Worm (Caenorhabditis elegans) whole organism, midembryonic: Measurements from ENCODE around the gene gcl-1.

Source experiments
- cog-1 ChIP-seq: sonication (generic microtip); optimal IDR thresholded peaks from 2 replicates; lab custom pipeline; 2016; ENCODE audit warnings: missing genetic modification characterization, missing compliant biosample characterization
- flt-1 ChIP-seq: fragments of 200-800 bp; sonication (Bioruptor generic); IDR thresholded peaks from 2 replicates; pipeline ENCODE4 v1.3.6; 2022; ENCODE audit warnings: missing genetic modification characterization, missing compliant biosample characterization
- med-1 ChIP-seq: sonication (generic microtip); optimal IDR thresholded peaks from 2 replicates; lab custom pipeline; 2017; ENCODE audit warnings: missing genetic modification characterization, mild to moderate bottlenecking, missing compliant biosample characterization, antibody characterized with exemption, missing genetic modification reagents; ENCODE audit not compliant: insufficient read depth
- tab-1 ChIP-seq: fragments of 200-800 bp; sonication (Bioruptor generic); IDR thresholded peaks from 2 replicates; pipeline ENCODE4 v1.3.6; 2022; ENCODE audit warnings: missing genetic modification characterization, missing compliant biosample characterization
- ztf-23 ChIP-seq: fragments of 200-800 bp; sonication (Bioruptor generic); IDR thresholded peaks from 2 replicates; pipeline ENCODE4 v1.3.6; 2022; ENCODE audit warnings: missing genetic modification reagents, missing genetic modification characterization, missing compliant biosample characterization
- ztf-29 ChIP-seq: fragments of 200-800 bp; sonication (Bioruptor generic); IDR thresholded peaks from 2 replicates; pipeline ENCODE4 v1.3.6; 2022; ENCODE audit warnings: missing genetic modification reagents, missing genetic modification characterization, missing compliant biosample characterization

DNA sequence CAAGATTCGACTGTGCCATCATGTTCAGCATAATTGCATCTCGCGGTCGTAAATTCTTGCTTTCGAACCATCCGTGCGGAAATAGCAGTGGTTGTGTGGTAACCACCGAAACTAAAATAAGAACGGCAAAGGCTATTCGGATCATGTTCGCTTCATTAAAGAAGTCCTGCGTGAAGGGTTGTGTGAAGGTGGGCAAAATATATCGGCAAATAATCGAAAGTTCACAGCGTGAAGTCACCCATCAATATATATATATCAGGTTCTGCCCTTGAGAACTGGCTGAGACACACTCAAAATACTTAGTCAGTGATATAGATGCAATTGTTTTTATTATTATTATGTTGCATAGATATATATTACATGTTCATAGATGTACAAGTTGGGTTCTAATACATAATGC, 4.7 kb downstream of the gcl-1 start, which contains the start of gene Y62E10A.19:
- TF ChIP-seq med-1: no peak
- no peak for TF ChIP-seq ztf-29 (GFP tag; lab: Robert Waterston, UW)
- TF ChIP-seq cog-1 (tag; lab: Kevin White, UChicago): no peak
- no peak for TF ChIP-seq flt-1 (GFP tag; lab: Robert Waterston, UW)
- TF ChIP-seq tab-1 (GFP tag; lab: Robert Waterston, UW): no peak
- no peak for TF ChIP-seq ztf-23 (GFP tag; lab: Robert Waterston, UW)
